Worm (Caenorhabditis elegans) whole organism, midembryonic: ENCODE results near the gene C09G9.3.

Source experiments
- T22C8.4 ChIP-seq: fragments of 200-800 bp; sonication (Bioruptor generic); IDR thresholded peaks from 2 replicates; pipeline ENCODE4 v1.3.6; 2022; ENCODE audit warnings: missing genetic modification characterization, missing compliant biosample characterization
- cog-1 ChIP-seq: sonication (generic microtip); optimal IDR thresholded peaks from 2 replicates; lab custom pipeline; 2016; ENCODE audit warnings: missing genetic modification characterization, missing compliant biosample characterization
- flt-1 ChIP-seq: fragments of 200-800 bp; sonication (Bioruptor generic); IDR thresholded peaks from 2 replicates; pipeline ENCODE4 v1.3.6; 2022; ENCODE audit warnings: missing genetic modification characterization, missing compliant biosample characterization
- klf-2 ChIP-seq: fragments of 200-800 bp; sonication (Bioruptor generic); conservative IDR thresholded peaks from 2 replicates; pipeline ENCODE4 v1.3.6; 2022; ENCODE audit warnings: missing genetic modification reagents, missing genetic modification characterization, missing compliant biosample characterization
- ref-1 ChIP-seq: fragments of 200-800 bp; sonication (Bioruptor generic); conservative IDR thresholded peaks from 2 replicates; pipeline ENCODE4 v1.3.6; 2022; ENCODE audit warnings: missing genetic modification reagents, missing genetic modification characterization, missing compliant biosample characterization
- tab-1 ChIP-seq: fragments of 200-800 bp; sonication (Bioruptor generic); IDR thresholded peaks from 2 replicates; pipeline ENCODE4 v1.3.6; 2022; ENCODE audit warnings: missing genetic modification characterization, missing compliant biosample characterization
- ztf-29 ChIP-seq: fragments of 200-800 bp; sonication (Bioruptor generic); IDR thresholded peaks from 2 replicates; pipeline ENCODE4 v1.3.6; 2022; ENCODE audit warnings: missing genetic modification reagents, missing genetic modification characterization, missing compliant biosample characterization

ce11 chrIV:8847918-8848317 lies 24.9 kb downstream of the C09G9.3 start, which contains the start of gene col-118:
- TF ChIP-seq cog-1 (tag; lab: Kevin White, UChicago) (no peak), ref-1 (GFP tag; lab: Robert Waterston, UW) (no peak), T22C8.4 (GFP tag; lab: Robert Waterston, UW) (no peak), klf-2 (GFP tag; lab: Robert Waterston, UW) (no peak), flt-1 (GFP tag; lab: Robert Waterston, UW) (no peak), tab-1 (GFP tag; lab: Robert Waterston, UW) (no peak), ztf-29 (no peak)
